Fruit fly (Drosophila melanogaster) whole organism, prepupa: Measurements from ENCODE around the gene CG7149.

Source experiments
- Blimp-1 ChIP-seq: fragments of 200-800 bp; sonication (Bioruptor generic); optimal IDR thresholded peaks from 3 replicates; lab custom pipeline; 2017; ENCODE audit warnings: missing biosample characterization, missing genetic modification characterization, mild to moderate bottlenecking, moderate library complexity, missing genetic modification reagents
- CG10631 ChIP-seq: fragments of 200-800 bp; sonication (Bioruptor generic); optimal IDR thresholded peaks from 2 replicates; lab custom pipeline; 2016; ENCODE audit warnings: missing biosample characterization, missing genetic modification characterization
- CG10669 ChIP-seq: fragments of 200-800 bp; sonication (Bioruptor generic); optimal IDR thresholded peaks from 3 replicates; lab custom pipeline; 2018; ENCODE audit warnings: missing biosample characterization, mild to moderate bottlenecking, missing genetic modification characterization, moderate library complexity
- CG11294 ChIP-seq: fragments of 200-800 bp; sonication (Bioruptor generic); IDR thresholded peaks from 2 replicates; pipeline ENCODE4 v1.3.6; 2022; ENCODE audit warnings: missing biosample characterization, missing genetic modification characterization
- CG11762 ChIP-seq: fragments of 200-800 bp; sonication (Bioruptor generic); optimal IDR thresholded peaks from 3 replicates; lab custom pipeline; 2016; ENCODE audit warnings: missing biosample characterization, missing genetic modification characterization; ENCODE audit not compliant: insufficient read depth
- CG15336 ChIP-seq: fragments of 200-800 bp; sonication (Bioruptor generic); IDR thresholded peaks from 2 replicates; pipeline ENCODE4 v1.3.6; 2022; ENCODE audit warnings: missing biosample characterization, missing genetic modification characterization
- CG1621 ChIP-seq: fragments of 200-800 bp; sonication (Bioruptor generic); optimal IDR thresholded peaks from 3 replicates; lab custom pipeline; 2018; ENCODE audit warnings: missing biosample characterization, mild to moderate bottlenecking, missing genetic modification characterization
- CG16779 ChIP-seq: fragments of 200-800 bp; sonication (Bioruptor generic); optimal IDR thresholded peaks from 3 replicates; lab custom pipeline; 2017; ENCODE audit warnings: missing biosample characterization, mild to moderate bottlenecking, missing genetic modification characterization
- CG3032 ChIP-seq: fragments of 200-800 bp; optimal IDR thresholded peaks from 2 replicates; lab custom pipeline; 2019; ENCODE audit warnings: missing biosample characterization, mild to moderate bottlenecking, missing genetic modification characterization, moderate library complexity
- CG31627 ChIP-seq: fragments of 200-800 bp; sonication (Bioruptor generic); optimal IDR thresholded peaks from 3 replicates; lab custom pipeline; 2016; ENCODE audit warnings: missing biosample characterization, missing genetic modification characterization
- CG32006 ChIP-seq: fragments of 200-800 bp; sonication (Bioruptor generic); optimal IDR thresholded peaks from 3 replicates; lab custom pipeline; 2017; ENCODE audit warnings: missing biosample characterization, mild to moderate bottlenecking, missing genetic modification characterization
- CG3919 ChIP-seq: fragments of 200-800 bp; sonication (Bioruptor generic); optimal IDR thresholded peaks from 3 replicates; lab custom pipeline; 2016; ENCODE audit warnings: missing biosample characterization, missing genetic modification characterization
- CG4318 ChIP-seq: fragments of 200-800 bp; sonication (Bioruptor generic); optimal IDR thresholded peaks from 3 replicates; lab custom pipeline; 2017; ENCODE audit warnings: missing biosample characterization, mild to moderate bottlenecking, missing genetic modification characterization
- CG6163 ChIP-seq: fragments of 200-800 bp; sonication (Bioruptor generic); IDR thresholded peaks from 3 replicates; pipeline ENCODE4 v1.3.6; 2022; ENCODE audit warnings: missing biosample characterization, missing genetic modification characterization
- CG6276 ChIP-seq: fragments of 200-800 bp; sonication (Bioruptor generic); optimal IDR thresholded peaks from 2 replicates; lab custom pipeline; 2017; ENCODE audit warnings: missing biosample characterization, mild to moderate bottlenecking, missing genetic modification characterization
- CG6808 ChIP-seq: fragments of 200-800 bp; sonication (Bioruptor generic); optimal IDR thresholded peaks from 3 replicates; lab custom pipeline; 2017; ENCODE audit warnings: missing biosample characterization, missing genetic modification characterization, mild to moderate bottlenecking, moderate library complexity, missing genetic modification reagents
- CG7368 ChIP-seq: fragments of 200-800 bp; sonication (Bioruptor generic); optimal IDR thresholded peaks from 3 replicates; lab custom pipeline; 2016; ENCODE audit warnings: missing biosample characterization, missing genetic modification characterization
- CG8119 ChIP-seq: fragments of 200-800 bp; sonication (Bioruptor generic); IDR thresholded peaks from 3 replicates; pipeline ENCODE4 v1.3.6; 2022; ENCODE audit warnings: missing biosample characterization, missing genetic modification characterization
- CG8319 ChIP-seq: fragments of 200-800 bp; sonication (Bioruptor generic); optimal IDR thresholded peaks from 3 replicates; lab custom pipeline; 2016; ENCODE audit warnings: missing biosample characterization, missing genetic modification characterization
- CG8632 ChIP-seq: fragments of 200-800 bp; sonication (Bioruptor generic); optimal IDR thresholded peaks from 3 replicates; lab custom pipeline; 2016; ENCODE audit warnings: missing biosample characterization, missing genetic modification characterization
- Eip75B ChIP-seq: fragments of 200-800 bp; sonication (Bioruptor generic); optimal IDR thresholded peaks from 3 replicates; lab custom pipeline; 2016; ENCODE audit warnings: missing biosample characterization, missing genetic modification characterization
- Ets21C ChIP-seq: fragments of 200-800 bp; sonication (Bioruptor generic); optimal IDR thresholded peaks from 3 replicates; lab custom pipeline; 2016; ENCODE audit warnings: missing biosample characterization, missing genetic modification characterization
- Ets96B ChIP-seq: fragments of 200-800 bp; optimal IDR thresholded peaks from 2 replicates; lab custom pipeline; 2019; ENCODE audit warnings: missing biosample characterization, mild to moderate bottlenecking, missing genetic modification characterization, moderate library complexity
- Gug ChIP-seq: fragments of 200-800 bp; sonication (Bioruptor generic); IDR thresholded peaks from 2 replicates; pipeline ENCODE4 v1.3.6; 2022; ENCODE audit warnings: missing biosample characterization, missing genetic modification characterization
- Hr38 ChIP-seq: sonication (Bioruptor generic); optimal IDR thresholded peaks from 2 replicates; lab custom pipeline; 2016; ENCODE audit warnings: missing biosample characterization, missing genetic modification characterization
- Hr4 ChIP-seq: fragments of 200-800 bp; sonication (Bioruptor generic); optimal IDR thresholded peaks from 3 replicates; lab custom pipeline; 2016; ENCODE audit warnings: missing biosample characterization, missing genetic modification characterization
- Lpt ChIP-seq: fragments of 200-800 bp; sonication (Bioruptor generic); optimal IDR thresholded peaks from 3 replicates; lab custom pipeline; 2016; ENCODE audit warnings: missing biosample characterization, missing genetic modification characterization
- Sox102F ChIP-seq: fragments of 200-800 bp; sonication (Bioruptor generic); optimal IDR thresholded peaks from 2 replicates; lab custom pipeline; 2016; ENCODE audit warnings: missing biosample characterization, mild to moderate bottlenecking, missing genetic modification characterization
- Sox15 ChIP-seq: fragments of 200-800 bp; sonication (Bioruptor generic); optimal IDR thresholded peaks from 3 replicates; lab custom pipeline; 2016; ENCODE audit warnings: missing biosample characterization, missing genetic modification characterization
- acj6 ChIP-seq: fragments of 200-800 bp; sonication (Bioruptor generic); optimal IDR thresholded peaks from 3 replicates; lab custom pipeline; 2016; ENCODE audit warnings: missing biosample characterization, missing genetic modification characterization
- cyc ChIP-seq: fragments of 200-800 bp; sonication (Bioruptor generic); optimal IDR thresholded peaks from 3 replicates; lab custom pipeline; 2016; ENCODE audit warnings: missing biosample characterization, missing genetic modification characterization
- dsx ChIP-seq: fragments of 200-800 bp; optimal IDR thresholded peaks from 3 replicates; lab custom pipeline; 2019; ENCODE audit warnings: missing biosample characterization, mild to moderate bottlenecking, missing genetic modification characterization, moderate library complexity; ENCODE audit not compliant: poor library complexity, severe bottlenecking
- eg ChIP-seq: fragments of 200-800 bp; sonication (Bioruptor generic); IDR thresholded peaks from 3 replicates; pipeline ENCODE4 v1.3.6; 2022; ENCODE audit warnings: missing biosample characterization, missing genetic modification characterization
- esn ChIP-seq: fragments of 200-800 bp; sonication (Bioruptor generic); optimal IDR thresholded peaks from 2 replicates; lab custom pipeline; 2016; ENCODE audit warnings: missing biosample characterization, mild to moderate bottlenecking, missing genetic modification characterization, moderate library complexity
- fd59A ChIP-seq: fragments of 200-800 bp; sonication (Bioruptor generic); optimal IDR thresholded peaks from 2 replicates; lab custom pipeline; 2017; ENCODE audit warnings: missing biosample characterization, mild to moderate bottlenecking, missing genetic modification characterization, missing genetic modification reagents
- spab ChIP-seq: fragments of 200-800 bp; sonication (Bioruptor generic); optimal IDR thresholded peaks from 2 replicates; lab custom pipeline; 2017; ENCODE audit warnings: missing biosample characterization, mild to moderate bottlenecking, missing genetic modification characterization, missing genetic modification reagents
- ss ChIP-seq, 2 experiments: fragments of 200-800 bp; sonication (Bioruptor generic); optimal IDR thresholded peaks; 2 replicates in 1 of 2; 3 replicates in 1 of 2; lab custom pipeline; 2017 to 2018; ENCODE audit warnings: mild to moderate bottlenecking in 2 of 2, missing biosample characterization in 2 of 2, missing genetic modification characterization in 2 of 2, moderate library complexity in 1 of 2
- svp ChIP-seq: fragments of 200-800 bp; sonication (Bioruptor generic); peaks from one replicate; lab custom pipeline; 2016; ENCODE audit warnings: missing biosample characterization, missing genetic modification characterization
- topi ChIP-seq: fragments of 200-800 bp; sonication (Bioruptor generic); optimal IDR thresholded peaks from 3 replicates; lab custom pipeline; 2016; ENCODE audit warnings: missing biosample characterization, missing genetic modification characterization
- vri ChIP-seq: fragments of 200-800 bp; sonication (Bioruptor generic); optimal IDR thresholded peaks from 3 replicates; lab custom pipeline; 2016; ENCODE audit warnings: missing biosample characterization, mild to moderate bottlenecking, missing genetic modification characterization

Gene CG7149

dm6 chr2L:7771891-7772290, 18.5 kb downstream of the CG7149 start:
- TF ChIP-seq CG11294 (GFP tag; lab: Robert Waterston, UW) (peak; percentile 9; the same call in 1 of the 2 replicates), CG3919 (no peak)
- TF ChIP-seq, all 60 proteins: peak for 1

dm6 chr2L:7767328-7767727, 23.0 kb downstream of the CG7149 start, which contains the start of gene CG7191:
Gene CG7191, plus strand, starts transcription at chr2L:7767628.
- TF ChIP-seq vri (GFP tag; lab: Kevin White, UChicago) = no peak
- TF ChIP-seq CG1621 (tag; lab: Kevin White, UChicago) = no peak
- TF ChIP-seq CG8319 = no peak
- no peak for TF ChIP-seq Gug (GFP tag; lab: Robert Waterston, UW)
- no peak for TF ChIP-seq CG8632 (GFP tag; lab: Kevin White, UChicago)
- no peak for TF ChIP-seq Sox15 (GFP tag; lab: Kevin White, UChicago)
- TF ChIP-seq Eip75B = no peak
- TF ChIP-seq Hr4 (GFP tag; lab: Kevin White, UChicago) = no peak
- no peak for TF ChIP-seq CG10631 (GFP tag; lab: Kevin White, UChicago)

- TF ChIP-seq fd59A (GFP tag; lab: Kevin White, UChicago) = no peak
- TF ChIP-seq svp (GFP tag; lab: Kevin White, UChicago) = no peak
- no peak for TF ChIP-seq vri (GFP tag; lab: Kevin White, UChicago)
- no peak for TF ChIP-seq CG4318 (GFP tag; lab: Kevin White, UChicago)
- no peak for TF ChIP-seq CG6808 (GFP tag; lab: Kevin White, UChicago)
- no peak for TF ChIP-seq CG3032
- TF ChIP-seq Eip75B = no peak
- no peak for TF ChIP-seq CG10669 (GFP tag; lab: Kevin White, UChicago)
- peak; percentile 10 for TF ChIP-seq acj6 (GFP tag; lab: Kevin White, UChicago)
- TF ChIP-seq Sox102F (GFP tag; lab: Kevin White, UChicago) = no peak
- no peak for TF ChIP-seq CG31627 (GFP tag; lab: Kevin White, UChicago)
- no peak for TF ChIP-seq esn (GFP tag; lab: Kevin White, UChicago)
- TF ChIP-seq CG15336 (GFP tag; lab: Robert Waterston, UW) = peak; percentile 48; the same call in 1 of the 2 replicates
- no peak for TF ChIP-seq Ets21C (GFP tag; lab: Kevin White, UChicago)
- TF ChIP-seq eg (GFP tag; lab: Robert Waterston, UW) = peak; percentile 51; the same call in 1 of the 3 replicates
- peak; percentile 2 for TF ChIP-seq Hr4 (GFP tag; lab: Kevin White, UChicago)
- TF ChIP-seq CG32006 (GFP tag; lab: Kevin White, UChicago) = peak; percentile 20
- 0 out of 2 replicates have a peak, but pooled peaks have one; percentile 19 for TF ChIP-seq CG11294 (GFP tag; lab: Robert Waterston, UW)
- TF ChIP-seq spab (GFP tag; lab: Kevin White, UChicago) = no peak
- no peak for TF ChIP-seq cyc (GFP tag; lab: Kevin White, UChicago)
- TF ChIP-seq CG6276 (GFP tag; lab: Kevin White, UChicago) = no peak
- no peak for TF ChIP-seq CG8632 (GFP tag; lab: Kevin White, UChicago)
- peak; percentile 40; the same call in 1 of the 3 replicates for TF ChIP-seq CG8119 (GFP tag; lab: Robert Waterston, UW)
- TF ChIP-seq Blimp-1 (GFP tag; lab: Kevin White, UChicago) = no peak
- TF ChIP-seq Hr38 (GFP tag; lab: Kevin White, UChicago) = no peak
These were observed 33.5 kb downstream of the CG7149 start for dm6 chr2L:7756835-7757234.

- TF ChIP-seq CG3919 (peak; percentile 26), CG8319 (no peak), Ets96B (tag; lab: Kevin White, UChicago) (peak; percentile 12), ss (GFP tag; optimal IDR thresholded peaks at IDR 0.05; lab: Kevin White, UChicago) (peak; percentile 11 to 70), CG8632 (GFP tag; lab: Kevin White, UChicago) (no peak), Ets21C (GFP tag; lab: Kevin White, UChicago) (no peak), CG6276 (GFP tag; lab: Kevin White, UChicago) (peak; percentile 23), svp (GFP tag; lab: Kevin White, UChicago) (peak; percentile 65), CG7368 (GFP tag; lab: Kevin White, UChicago) (no peak), eg (GFP tag; lab: Robert Waterston, UW) (0 out of 3 replicates have a peak, but pooled peaks have one; percentile 55), CG32006 (GFP tag; lab: Kevin White, UChicago) (peak; percentile 45), CG6163 (GFP tag; lab: Robert Waterston, UW) (peak; percentile 48; the same call in 2 of the 3 replicates), CG15336 (GFP tag; lab: Robert Waterston, UW) (peak; percentile 53), dsx (GFP tag; lab: Kevin White, UChicago) (peak; percentile 5), CG16779 (no peak), Hr4 (GFP tag; lab: Kevin White, UChicago) (peak; percentile 47), CG3032 (peak; percentile 15), topi (GFP tag; lab: Kevin White, UChicago) (peak; percentile 32), CG10631 (GFP tag; lab: Kevin White, UChicago) (no peak), CG11294 (GFP tag; lab: Robert Waterston, UW) (0 out of 2 replicates have a peak, but pooled peaks have one; percentile 25), CG31627 (GFP tag; lab: Kevin White, UChicago) (peak; percentile 14), vri (GFP tag; lab: Kevin White, UChicago) (no peak), Lpt (peak; percentile 19), Blimp-1 (GFP tag; lab: Kevin White, UChicago) (no peak), Sox15 (GFP tag; lab: Kevin White, UChicago) (no peak), cyc (GFP tag; lab: Kevin White, UChicago) (peak; percentile 4), CG4318 (GFP tag; lab: Kevin White, UChicago) (no peak), CG8119 (GFP tag; lab: Robert Waterston, UW) (0 out of 3 replicates have a peak, but pooled peaks have one; percentile 17), CG11762 (GFP tag; lab: Kevin White, UChicago) (no peak)
These were observed 35.8 kb downstream of the CG7149 start for dm6 chr2L:7754539-7754938.
